Fruit fly (Drosophila melanogaster): ENCODE data around the gene AdamTS-B.

AdamTS-B gene

dm6 chrX:5735268-5735941 is 37.0 kb downstream of the AdamTS-B start (continued):
- TF ChIP-seq CG14014 (GFP tag; IDR thresholded peaks at IDR 0.05) = peak; percentile 81
- no peak for TF ChIP-seq disco-r (GFP tag; optimal IDR thresholded peaks at IDR 0.05)
- peak; percentile 67 for TF ChIP-seq CG11723 (GFP tag; optimal IDR thresholded peaks at IDR 0.05)
- peak; percentile 21 for TF ChIP-seq BtbVII (GFP tag; optimal IDR thresholded peaks at IDR 0.05)
- TF ChIP-seq CG15514 (GFP tag; optimal IDR thresholded peaks at IDR 0.05) = peak; percentile 58
- 0 out of 2 replicates have a peak, but pooled peaks have one; percentile 14 for TF ChIP-seq CG43689 (GFP tag; IDR thresholded peaks at IDR 0.05)
- no peak for TF ChIP-seq ash1 (GFP tag; optimal IDR thresholded peaks at IDR 0.05)
- TF ChIP-seq her (GFP tag; optimal IDR thresholded peaks at IDR 0.05) = no peak
- TF ChIP-seq Ravus (GFP tag; IDR thresholded peaks at IDR 0.05) = peak; percentile 30
- TF ChIP-seq chinmo (GFP tag; IDR thresholded peaks at IDR 0.05; ENCODE audit: partially characterized antibody) = no peak
- no peak for TF ChIP-seq CG7987 (GFP tag; optimal IDR thresholded peaks at IDR 0.05)
- TF ChIP-seq sna (GFP tag; IDR thresholded peaks at IDR 0.05; ENCODE audit: partially characterized antibody) = no peak
- peak; percentile 66 for TF ChIP-seq CG9727 (GFP tag; optimal IDR thresholded peaks at IDR 0.05)
- TF ChIP-seq Sox100B (GFP tag; optimal IDR thresholded peaks at IDR 0.05) = peak; percentile 55
- peak; percentile 62 for TF ChIP-seq CG12659 (GFP tag; optimal IDR thresholded peaks at IDR 0.05)
- TF ChIP-seq insv (GFP tag; optimal IDR thresholded peaks at IDR 0.05) = no peak

- TF ChIP-seq CG7963 (GFP tag; IDR thresholded peaks at IDR 0.05; ENCODE audit: partially characterized antibody) (no peak), CG12155 (GFP tag; optimal IDR thresholded peaks at IDR 0.05) (peak; percentile 12), amos (GFP tag; IDR thresholded peaks at IDR 0.05; ENCODE audit: partially characterized antibody) (no peak; the same call in 1 of the 2 replicates), CG11723 (GFP tag; optimal IDR thresholded peaks at IDR 0.05) (no peak), CG6765 (GFP tag; optimal IDR thresholded peaks at IDR 0.05) (peak; percentile 8), Hmx (GFP tag; optimal IDR thresholded peaks at IDR 0.05) (no peak), Dref (GFP tag; IDR thresholded peaks at IDR 0.05) (no peak), Rfx (GFP tag; IDR thresholded peaks at IDR 0.05) (peak; percentile 57), Aef1 (GFP tag; IDR thresholded peaks at IDR 0.05) (peak; percentile 36; the same call in 1 of the 3 replicates), shn (GFP tag; optimal IDR thresholded peaks at IDR 0.05) (no peak), eyg (GFP tag; optimal IDR thresholded peaks at IDR 0.05) (no peak), CG1603 (tag; optimal IDR thresholded peaks at IDR 0.05) (peak; percentile 18), CG30431 (GFP tag; optimal IDR thresholded peaks at IDR 0.05) (no peak), row (GFP tag; IDR thresholded peaks at IDR 0.05) (peak; percentile 47; the same call in 1 of the 3 replicates), Opbp (GFP tag; IDR thresholded peaks at IDR 0.05; ENCODE audit: partially characterized antibody) (no peak), Hand (GFP tag; optimal IDR thresholded peaks at IDR 0.05) (no peak), CG1602 (GFP tag; optimal IDR thresholded peaks at IDR 0.05) (no peak), bowl (GFP tag; IDR thresholded peaks at IDR 0.05) (no peak), corto (GFP tag; optimal IDR thresholded peaks at IDR 0.05) (no peak), CG11247 (GFP tag; IDR thresholded peaks at IDR 0.05) (0 out of 2 replicates have a peak, but pooled peaks have one; percentile 38), CG7745 (tag; optimal IDR thresholded peaks at IDR 0.05) (no peak), dmrt99B (tag; optimal IDR thresholded peaks at IDR 0.05) (peak; percentile 6), E2f2 (GFP tag; IDR thresholded peaks at IDR 0.05) (peak; percentile 12; the same call in 1 of the 2 replicates), bcd (GFP tag; optimal IDR thresholded peaks at IDR 0.05) (no peak), CG13287 (GFP tag; IDR thresholded peaks at IDR 0.05; ENCODE audit: partially characterized antibody) (no peak), Drgx (GFP tag; IDR thresholded peaks at IDR 0.05) (peak; percentile 59), CG4617 (GFP tag; optimal IDR thresholded peaks at IDR 0.05; ENCODE audit: borderline replicate concordance) (no peak), Elba2 (GFP tag; optimal IDR thresholded peaks at IDR 0.05) (no peak), Taf1 (GFP tag; IDR thresholded peaks at IDR 0.05) (0 out of 2 replicates have a peak, but pooled peaks have one; percentile 15), Mes4 (GFP tag; optimal IDR thresholded peaks at IDR 0.05) (no peak), sr (GFP tag; IDR thresholded peaks at IDR 0.05) (peak; percentile 82; the same call in 2 of the 3 replicates), ttk (GFP tag; IDR thresholded peaks at IDR 0.05) (peak; percentile 33; the same call in 1 of the 2 replicates), CG2712 (tag; optimal IDR thresholded peaks at IDR 0.05) (no peak), Dek (tag; optimal IDR thresholded peaks at IDR 0.05) (no peak)
Observed at dm6 chrX:5737157-5737556, 38.8 kb downstream of the AdamTS-B start.
